Fruit fly (Drosophila melanogaster) whole organism, embryonic: ENCODE data around the gene CG13690.
A peak's percentile ranks its signal among the peaks of the same experiment; 100 is the strongest.

Source experiments
- Atf3 ChIP-seq: fragments of 200-800 bp; sonication (Bioruptor generic); optimal IDR thresholded peaks from 3 replicates; lab custom pipeline; 2016; ENCODE audit warnings: missing biosample characterization, missing genetic modification characterization
- CG10565 ChIP-seq: fragments of 200-800 bp; sonication (Bioruptor generic); optimal IDR thresholded peaks from 3 replicates; lab custom pipeline; 2016; ENCODE audit warnings: missing biosample characterization, mild to moderate bottlenecking, missing genetic modification characterization
- CG11696 ChIP-seq: fragments of 200-800 bp; sonication (Bioruptor generic); IDR thresholded peaks from 2 replicates; pipeline ENCODE4 v1.3.6; 2022; ENCODE audit warnings: missing biosample characterization, missing genetic modification characterization
- CG12942 ChIP-seq: fragments of 200-800 bp; sonication (Bioruptor generic); optimal IDR thresholded peaks from 3 replicates; lab custom pipeline; 2016; ENCODE audit warnings: missing biosample characterization, missing genetic modification characterization
- CG13287 ChIP-seq: fragments of 200-800 bp; sonication (Bioruptor generic); IDR thresholded peaks from 2 replicates; pipeline ENCODE4 v1.3.6; 2022; ENCODE audit warnings: missing biosample characterization, missing genetic modification characterization; ENCODE audit not compliant: partially characterized antibody
- CG13775 ChIP-seq: fragments of 200-800 bp; sonication (Bioruptor generic); optimal IDR thresholded peaks from 3 replicates; lab custom pipeline; 2017; ENCODE audit warnings: missing biosample characterization, mild to moderate bottlenecking, missing genetic modification characterization
- CG17186 ChIP-seq: fragments of 200-800 bp; sonication (Bioruptor generic); optimal IDR thresholded peaks from 3 replicates; lab custom pipeline; 2017; ENCODE audit warnings: missing biosample characterization, missing genetic modification reagents, missing genetic modification characterization
- CG17612 ChIP-seq: fragments of 200-800 bp; sonication (Bioruptor generic); IDR thresholded peaks from 2 replicates; pipeline ENCODE4 v1.3.6; 2022; ENCODE audit warnings: missing biosample characterization, missing genetic modification characterization
- CG2129 ChIP-seq: fragments of 200-800 bp; sonication (Bioruptor generic); IDR thresholded peaks from 2 replicates; pipeline ENCODE4 v1.3.6; 2022; ENCODE audit warnings: missing biosample characterization, missing genetic modification characterization; ENCODE audit not compliant: partially characterized antibody
- CG30403 ChIP-seq: fragments of 200-800 bp; sonication (Bioruptor generic); optimal IDR thresholded peaks from 3 replicates; lab custom pipeline; 2016; ENCODE audit warnings: missing biosample characterization, missing genetic modification characterization
- CG33557 ChIP-seq: fragments of 200-800 bp; sonication (Bioruptor generic); optimal IDR thresholded peaks from 2 replicates; lab custom pipeline; 2019; ENCODE audit warnings: missing biosample characterization, mild to moderate bottlenecking, missing genetic modification characterization, moderate library complexity
- CG4854 ChIP-seq: fragments of 200-800 bp; sonication (Bioruptor generic); optimal IDR thresholded peaks from 2 replicates; lab custom pipeline; 2016; ENCODE audit warnings: missing biosample characterization, missing genetic modification characterization, inconsistent platforms
- CG6689 ChIP-seq: fragments of 200-800 bp; sonication (Bioruptor generic); IDR thresholded peaks from 2 replicates; pipeline ENCODE4 v1.3.6; 2022; ENCODE audit warnings: missing biosample characterization, missing genetic modification characterization
- CG8089 ChIP-seq: fragments of 200-800 bp; sonication (Bioruptor generic); optimal IDR thresholded peaks from 3 replicates; lab custom pipeline; 2016; ENCODE audit warnings: missing biosample characterization, missing genetic modification characterization
- CG8290 ChIP-seq, 3 experiments: fragments of 200-800 bp; sonication (Bioruptor generic); optimal IDR thresholded peaks; 2 replicates each; lab custom pipeline; 2016 to 2019; ENCODE audit warnings: missing biosample characterization in 3 of 3, missing genetic modification characterization in 3 of 3, mild to moderate bottlenecking in 2 of 3, moderate library complexity in 1 of 3
- CG9932 ChIP-seq: fragments of 200-800 bp; sonication (Bioruptor generic); IDR thresholded peaks from 2 replicates; pipeline ENCODE4 v1.3.6; 2022; ENCODE audit warnings: missing biosample characterization, missing genetic modification characterization
- CkIIα-i1 ChIP-seq: fragments of 200-800 bp; sonication (Bioruptor generic); IDR thresholded peaks from 2 replicates; pipeline ENCODE4 v1.3.6; 2022; ENCODE audit warnings: missing biosample characterization, missing genetic modification characterization
- Dek ChIP-seq: fragments of 200-800 bp; sonication (Bioruptor generic); optimal IDR thresholded peaks from 3 replicates; lab custom pipeline; 2019; ENCODE audit warnings: missing biosample characterization, mild to moderate bottlenecking, missing genetic modification characterization, moderate library complexity
- Fer1 ChIP-seq: fragments of 200-800 bp; sonication (Bioruptor generic); optimal IDR thresholded peaks from 2 replicates; lab custom pipeline; 2017; ENCODE audit warnings: missing biosample characterization, mild to moderate bottlenecking, missing genetic modification characterization
- HHEX ChIP-seq: fragments of 200-800 bp; sonication (Bioruptor generic); optimal IDR thresholded peaks from 3 replicates; lab custom pipeline; 2017; ENCODE audit warnings: missing biosample characterization, mild to moderate bottlenecking, missing genetic modification characterization, missing genetic modification reagents
- HLH3B ChIP-seq: fragments of 200-800 bp; sonication (Bioruptor generic); IDR thresholded peaks from 2 replicates; pipeline ENCODE4 v1.3.6; 2022; ENCODE audit warnings: missing biosample characterization, missing genetic modification characterization
- Hand ChIP-seq: fragments of 200-800 bp; sonication (Bioruptor generic); optimal IDR thresholded peaks from 2 replicates; lab custom pipeline; 2017; ENCODE audit warnings: mild to moderate bottlenecking, missing biosample characterization, missing genetic modification reagents, missing genetic modification characterization
- Hmx ChIP-seq: fragments of 200-800 bp; sonication (Bioruptor generic); optimal IDR thresholded peaks from 2 replicates; lab custom pipeline; 2016; ENCODE audit warnings: missing biosample characterization, missing genetic modification characterization
- Hr51 ChIP-seq, 2 experiments: fragments of 200-800 bp; sonication (Bioruptor generic); optimal IDR thresholded peaks; 2 replicates in 1 of 2; 3 replicates in 1 of 2; lab custom pipeline; 2016 to 2018; ENCODE audit warnings: missing biosample characterization in 2 of 2, missing genetic modification characterization in 2 of 2, mild to moderate bottlenecking in 1 of 2, moderate library complexity in 1 of 2
- MBD-R2 ChIP-seq: fragments of 200-800 bp; sonication (Bioruptor generic); IDR thresholded peaks from 2 replicates; pipeline ENCODE4 v1.3.6; 2022; ENCODE audit warnings: missing biosample characterization, missing genetic modification characterization
- Myb ChIP-seq: fragments of 200-800 bp; sonication (Bioruptor generic); optimal IDR thresholded peaks from 2 replicates; lab custom pipeline; 2016; ENCODE audit warnings: missing biosample characterization, missing genetic modification characterization
- NC2β ChIP-seq: fragments of 200-800 bp; sonication (Bioruptor generic); optimal IDR thresholded peaks from 2 replicates; lab custom pipeline; 2016; ENCODE audit warnings: missing biosample characterization, missing genetic modification characterization
- NK7.1 ChIP-seq: fragments of 200-800 bp; sonication (Bioruptor generic); optimal IDR thresholded peaks from 3 replicates; lab custom pipeline; 2016; ENCODE audit warnings: missing biosample characterization, missing genetic modification characterization
- NfI ChIP-seq: fragments of 200-800 bp; sonication (Bioruptor generic); optimal IDR thresholded peaks from 3 replicates; lab custom pipeline; 2018; ENCODE audit warnings: missing biosample characterization, mild to moderate bottlenecking, missing genetic modification characterization, moderate library complexity
- Pdp1 ChIP-seq, 2 experiments: fragments of 200-800 bp; sonication (Bioruptor generic); optimal IDR thresholded peaks; 3 replicates each; lab custom pipeline; 2016; ENCODE audit warnings: missing biosample characterization in 2 of 2, missing genetic modification characterization in 2 of 2, mild to moderate bottlenecking in 1 of 2, moderate library complexity in 1 of 2
- Rfx ChIP-seq: fragments of 200-800 bp; sonication (Bioruptor generic); IDR thresholded peaks from 2 replicates; pipeline ENCODE4 v1.3.6; 2022; ENCODE audit warnings: missing biosample characterization, missing genetic modification characterization
- Side ChIP-seq: fragments of 200-800 bp; sonication (Bioruptor generic); optimal IDR thresholded peaks from 2 replicates; lab custom pipeline; 2016; ENCODE audit warnings: missing biosample characterization, missing genetic modification characterization
- Trl ChIP-seq, 3 experiments: fragments of >200 bp in 2 of 3; fragments of 200-800 bp in 1 of 3; sonication (Bioruptor generic) in 1 of 3; optimal IDR thresholded peaks; 2 replicates in 1 of 3; 3 replicates in 2 of 3; lab custom pipeline; 2016 to 2017; ENCODE audit warnings: missing biosample characterization in 1 of 3, missing genetic modification characterization in 1 of 3
- abd-A ChIP-seq: fragments of 200-800 bp; sonication (Bioruptor generic); optimal IDR thresholded peaks from 3 replicates; lab custom pipeline; 2019; ENCODE audit warnings: missing biosample characterization, mild to moderate bottlenecking, missing genetic modification characterization, moderate library complexity
- croc ChIP-seq: fragments of 200-800 bp; sonication (Bioruptor generic); conservative IDR thresholded peaks from 3 replicates; pipeline ENCODE4 v1.3.6; 2022; ENCODE audit warnings: missing biosample characterization, missing genetic modification characterization
- dysf ChIP-seq: fragments of 200-800 bp; sonication (Bioruptor generic); IDR thresholded peaks from 3 replicates; pipeline ENCODE4 v1.3.6; 2022; ENCODE audit warnings: missing biosample characterization, missing genetic modification characterization
- grau ChIP-seq: fragments of 200-800 bp; optimal IDR thresholded peaks from 3 replicates; lab custom pipeline; 2019; ENCODE audit warnings: missing biosample characterization, mild to moderate bottlenecking, missing genetic modification characterization, moderate library complexity
- hkb ChIP-seq, 2 experiments: fragments of 200-800 bp in 1 of 2; fragments of >200 bp in 1 of 2; sonication (Bioruptor generic) in 1 of 2; IDR thresholded peaks in 1 of 2; optimal IDR thresholded peaks in 1 of 2; 2 replicates each; pipeline versions ENCODE4 v1.3.6 to Lab custom; 2017 to 2022; ENCODE audit warnings: missing biosample characterization in 1 of 2, missing genetic modification characterization in 1 of 2
- jigr1 ChIP-seq: fragments of 200-800 bp; sonication (Bioruptor generic); IDR thresholded peaks from 3 replicates; pipeline ENCODE4 v1.3.6; 2022; ENCODE audit warnings: missing biosample characterization, missing genetic modification characterization
- jumu ChIP-seq: fragments of 200-800 bp; sonication (Bioruptor generic); optimal IDR thresholded peaks from 3 replicates; lab custom pipeline; 2016; ENCODE audit warnings: missing biosample characterization, missing genetic modification characterization
- knrl ChIP-seq: fragments of 200-800 bp; sonication (Bioruptor generic); IDR thresholded peaks from 3 replicates; pipeline ENCODE4 v1.3.6; 2022; ENCODE audit warnings: missing biosample characterization, missing genetic modification characterization; ENCODE audit not compliant: partially characterized antibody
- lilli ChIP-seq: fragments of 200-800 bp; sonication (Bioruptor generic); optimal IDR thresholded peaks from 3 replicates; lab custom pipeline; 2016; ENCODE audit warnings: missing biosample characterization, missing genetic modification characterization
- lola ChIP-seq, 3 experiments: fragments of >200 bp in 2 of 3; fragments of 200-800 bp in 1 of 3; sonication (Bioruptor generic) in 1 of 3; optimal IDR thresholded peaks; 2 replicates each; lab custom pipeline; 2017 to 2019; ENCODE audit warnings: missing biosample characterization in 3 of 3, missing genetic modification characterization in 3 of 3, mild to moderate bottlenecking in 1 of 3, moderate library complexity in 1 of 3
- luna ChIP-seq: fragments of 200-800 bp; sonication (Bioruptor generic); optimal IDR thresholded peaks from 2 replicates; lab custom pipeline; 2016; ENCODE audit warnings: missing biosample characterization, missing genetic modification characterization
- slbo ChIP-seq: fragments of 200-800 bp; sonication (Bioruptor generic); IDR thresholded peaks from 2 replicates; pipeline ENCODE4 v1.3.6; 2022; ENCODE audit warnings: missing biosample characterization, missing genetic modification characterization
- stc ChIP-seq: fragments of 200-800 bp; sonication (Bioruptor generic); IDR thresholded peaks from 2 replicates; pipeline ENCODE4 v1.3.6; 2022; ENCODE audit warnings: missing biosample characterization, missing genetic modification characterization
- twi ChIP-seq: fragments of 200-800 bp; optimal IDR thresholded peaks from 2 replicates; lab custom pipeline; 2019; ENCODE audit warnings: missing biosample characterization, mild to moderate bottlenecking, missing genetic modification characterization, moderate library complexity
- tx ChIP-seq: fragments of 200-800 bp; sonication (Bioruptor generic); optimal IDR thresholded peaks from 2 replicates; lab custom pipeline; 2016; ENCODE audit warnings: missing biosample characterization, missing genetic modification characterization
- wek ChIP-seq: fragments of 200-800 bp; sonication (Bioruptor generic); optimal IDR thresholded peaks from 3 replicates; lab custom pipeline; 2018; ENCODE audit warnings: missing biosample characterization, mild to moderate bottlenecking, missing genetic modification characterization, moderate library complexity
- wor ChIP-seq: fragments of 200-800 bp; sonication (Bioruptor generic); IDR thresholded peaks from 2 replicates; pipeline ENCODE4 v1.3.6; 2022; ENCODE audit warnings: missing biosample characterization, missing genetic modification characterization

Gene CG13690

dm6 chr2L:412931-413330 is 6.5 kb downstream of the CG13690 start (continued):
- no peak for TF ChIP-seq croc
- no peak for TF ChIP-seq abd-A (tag; lab: Kevin White, UChicago)
- TF ChIP-seq knrl (GFP tag; lab: Robert Waterston, UW): no peak
- no peak for TF ChIP-seq NfI (GFP tag; lab: Kevin White, UChicago)
- TF ChIP-seq CG8089 (GFP tag; lab: Kevin White, UChicago): no peak
- TF ChIP-seq MBD-R2 (GFP tag; lab: Robert Waterston, UW): no peak
- TF ChIP-seq Pdp1 (GFP tag; optimal IDR thresholded peaks at IDR 0.05; lab: Kevin White, UChicago): peak in 1 of 2 experiments; percentile 14
- no peak for TF ChIP-seq CG9932 (GFP tag; lab: Robert Waterston, UW)
- TF ChIP-seq Hr51 (GFP tag; optimal IDR thresholded peaks at IDR 0.05; lab: Kevin White, UChicago): no peak
- peak; percentile 30 for TF ChIP-seq lilli
- peak; percentile 52 for TF ChIP-seq Fer1 (GFP tag; lab: Kevin White, UChicago)
- peak; percentile 8; the same call in 1 of the 2 replicates for TF ChIP-seq slbo (GFP tag; lab: Robert Waterston, UW)
- TF ChIP-seq CG11696: no peak
- TF ChIP-seq CG6689: peak; percentile 18; the same call in 1 of the 2 replicates
- no peak for TF ChIP-seq CG4854 (GFP tag; lab: Kevin White, UChicago)
- TF ChIP-seq HHEX (GFP tag; lab: Kevin White, UChicago): no peak
- no peak for TF ChIP-seq Hmx (GFP tag; lab: Kevin White, UChicago)
- TF ChIP-seq jigr1: no peak
- no peak for TF ChIP-seq Trl (optimal IDR thresholded peaks at IDR 0.05; lab: Kevin White, UChicago)
- TF ChIP-seq Trl (GFP tag; optimal IDR thresholded peaks at IDR 0.05; lab: Kevin White, UChicago): no peak
- no peak for TF ChIP-seq wek (GFP tag; lab: Kevin White, UChicago)
- no peak for TF ChIP-seq CG17612 (GFP tag; lab: Robert Waterston, UW)
- peak; percentile 2 for TF ChIP-seq Hand (GFP tag; lab: Kevin White, UChicago)
- TF ChIP-seq CkIIα-i1 (GFP tag; lab: Robert Waterston, UW): no peak
- TF ChIP-seq hkb (optimal IDR thresholded peaks at IDR 0.05; lab: Kevin White, UChicago): no peak
- TF ChIP-seq hkb (GFP tag; IDR thresholded peaks at IDR 0.05; lab: Robert Waterston, UW): no peak
- no peak for TF ChIP-seq CG10565 (GFP tag; lab: Kevin White, UChicago)
- TF ChIP-seq Dek (tag; lab: Kevin White, UChicago): no peak
- no peak for TF ChIP-seq jumu (GFP tag; lab: Kevin White, UChicago)
- TF ChIP-seq tx (GFP tag; lab: Kevin White, UChicago): no peak
- no peak for TF ChIP-seq CG8290 (GFP tag; optimal IDR thresholded peaks at IDR 0.05; lab: Kevin White, UChicago)
- TF ChIP-seq CG8290 (tag; optimal IDR thresholded peaks at IDR 0.05; lab: Kevin White, UChicago): no peak
- TF ChIP-seq CG13775: peak; percentile 17
- no peak for TF ChIP-seq Atf3
- no peak for TF ChIP-seq CG13287 (GFP tag; lab: Robert Waterston, UW)
- TF ChIP-seq CG30403 (GFP tag; lab: Kevin White, UChicago): peak; percentile 24
- TF ChIP-seq NK7.1 (GFP tag; lab: Kevin White, UChicago): no peak
- TF ChIP-seq Side (GFP tag; lab: Kevin White, UChicago): no peak
- TF ChIP-seq wor (GFP tag; lab: Robert Waterston, UW): no peak
- TF ChIP-seq stc (GFP tag; lab: Robert Waterston, UW): no peak
- 0 out of 3 replicates have a peak, but pooled peaks have one; percentile 48 for TF ChIP-seq dysf
- TF ChIP-seq twi: no peak
- TF ChIP-seq CG17186: no peak
- TF ChIP-seq grau (tag; lab: Kevin White, UChicago): peak; percentile 92
- TF ChIP-seq Myb (GFP tag; lab: Kevin White, UChicago): no peak
- no peak for TF ChIP-seq Rfx (GFP tag; lab: Robert Waterston, UW)
- no peak for TF ChIP-seq luna (GFP tag; lab: Kevin White, UChicago)
- TF ChIP-seq lola (GFP tag; optimal IDR thresholded peaks at IDR 0.05; lab: Kevin White, UChicago): no peak
- no peak for TF ChIP-seq CG12942 (GFP tag; lab: Kevin White, UChicago)
- TF ChIP-seq CG2129 (GFP tag; lab: Robert Waterston, UW): no peak
- no peak for TF ChIP-seq CG33557 (GFP tag; lab: Kevin White, UChicago)
- no peak for TF ChIP-seq NC2β (GFP tag; lab: Kevin White, UChicago)
- 0 out of 2 replicates have a peak, but pooled peaks have one; percentile 5 for TF ChIP-seq HLH3B (GFP tag; lab: Robert Waterston, UW)
